Fruit fly (Drosophila melanogaster) whole organism, embryonic: ENCODE results near the gene Bug22.

Experiments
- Abd-B ChIP-seq: fragments of 200-800 bp; sonication (Bioruptor generic); optimal IDR thresholded peaks from 2 replicates; lab custom pipeline; 2018; ENCODE audit warnings: missing biosample characterization, mild to moderate bottlenecking, missing genetic modification characterization, moderate library complexity
- Awh ChIP-seq: fragments of 200-800 bp; sonication (Bioruptor generic); IDR thresholded peaks from 2 replicates; pipeline ENCODE4, ENCODE4 v1.3.6; 2022; ENCODE audit warnings: missing biosample characterization, missing genetic modification characterization
- C15 ChIP-seq: fragments of 200-800 bp; sonication (Bioruptor generic); IDR thresholded peaks from 3 replicates; pipeline ENCODE4 v1.3.6; 2022; ENCODE audit warnings: missing biosample characterization, missing genetic modification characterization
- CG12104 ChIP-seq: fragments of 200-800 bp; sonication (Bioruptor generic); optimal IDR thresholded peaks from 3 replicates; lab custom pipeline; 2016; ENCODE audit warnings: missing biosample characterization, missing genetic modification characterization
- CG12744 ChIP-seq: fragments of 200-800 bp; sonication (Bioruptor generic); optimal IDR thresholded peaks from 2 replicates; lab custom pipeline; 2016; ENCODE audit warnings: missing biosample characterization, missing genetic modification characterization
- CG13296 ChIP-seq: fragments of 200-800 bp; sonication (Bioruptor generic); optimal IDR thresholded peaks from 3 replicates; lab custom pipeline; 2018; ENCODE audit warnings: missing biosample characterization, mild to moderate bottlenecking, missing genetic modification characterization
- CG13624 ChIP-seq: fragments of 200-800 bp; sonication (Bioruptor generic); optimal IDR thresholded peaks from 2 replicates; lab custom pipeline; 2016; ENCODE audit warnings: missing biosample characterization, missing genetic modification characterization
- CG16815 ChIP-seq: fragments of 200-800 bp; sonication (Bioruptor generic); optimal IDR thresholded peaks from 3 replicates; lab custom pipeline; 2017; ENCODE audit warnings: missing biosample characterization, mild to moderate bottlenecking, missing genetic modification characterization
- CG3847 ChIP-seq: fragments of 200-800 bp; sonication (Bioruptor generic); IDR thresholded peaks from 2 replicates; pipeline ENCODE4 v1.3.6; 2022; ENCODE audit warnings: missing biosample characterization, missing genetic modification characterization
- CG4617 ChIP-seq: fragments of 200-800 bp; sonication (Bioruptor generic); optimal IDR thresholded peaks from 3 replicates; lab custom pipeline; 2016; ENCODE audit warnings: missing biosample characterization, missing genetic modification characterization, borderline replicate concordance
- CG4730 ChIP-seq: fragments of 200-800 bp; sonication (Bioruptor generic); IDR thresholded peaks from 2 replicates; pipeline ENCODE4 v1.3.6; 2022; ENCODE audit warnings: missing biosample characterization, missing genetic modification characterization
- CG6689 ChIP-seq: fragments of 200-800 bp; sonication (Bioruptor generic); IDR thresholded peaks from 2 replicates; pipeline ENCODE4 v1.3.6; 2022; ENCODE audit warnings: missing biosample characterization, missing genetic modification characterization
- CG6791 ChIP-seq: fragments of 200-800 bp; sonication (Bioruptor generic); IDR thresholded peaks from 3 replicates; pipeline ENCODE4 v1.3.6; 2022; ENCODE audit warnings: missing biosample characterization, missing genetic modification characterization; ENCODE audit not compliant: partially characterized antibody
- CG6813 ChIP-seq: fragments of 200-800 bp; sonication (Bioruptor generic); optimal IDR thresholded peaks from 2 replicates; lab custom pipeline; 2017; ENCODE audit warnings: missing biosample characterization, missing genetic modification characterization, mild to moderate bottlenecking, moderate library complexity, missing genetic modification reagents
- CG9727 ChIP-seq: fragments of 200-800 bp; sonication (Bioruptor generic); optimal IDR thresholded peaks from 3 replicates; lab custom pipeline; 2017; ENCODE audit warnings: missing biosample characterization, mild to moderate bottlenecking, missing genetic modification characterization
- Camta ChIP-seq: fragments of 200-800 bp; sonication (Bioruptor generic); optimal IDR thresholded peaks from 2 replicates; lab custom pipeline; 2016; ENCODE audit warnings: missing biosample characterization, missing genetic modification characterization
- CkIIα-i1 ChIP-seq: fragments of 200-800 bp; sonication (Bioruptor generic); IDR thresholded peaks from 2 replicates; pipeline ENCODE4 v1.3.6; 2022; ENCODE audit warnings: missing biosample characterization, missing genetic modification characterization
- Dad ChIP-seq: fragments of 200-800 bp; sonication (Bioruptor generic); optimal IDR thresholded peaks from 3 replicates; lab custom pipeline; 2016; ENCODE audit warnings: missing biosample characterization, missing genetic modification characterization
- Dbx ChIP-seq: fragments of 200-800 bp; sonication (Bioruptor generic); IDR thresholded peaks from 3 replicates; pipeline ENCODE4 v1.3.6; 2022; ENCODE audit warnings: missing biosample characterization, missing genetic modification characterization
- Dek ChIP-seq: fragments of 200-800 bp; sonication (Bioruptor generic); optimal IDR thresholded peaks from 3 replicates; lab custom pipeline; 2019; ENCODE audit warnings: missing biosample characterization, mild to moderate bottlenecking, missing genetic modification characterization, moderate library complexity
- Dfd ChIP-seq, 2 experiments: fragments of >200 bp; optimal IDR thresholded peaks; 2 replicates each; lab custom pipeline; 2017; ENCODE audit warnings: missing biosample characterization in 2 of 2, missing genetic modification characterization in 2 of 2
- Doc3 ChIP-seq: fragments of 200-800 bp; sonication (Bioruptor generic); IDR thresholded peaks from 3 replicates; pipeline ENCODE4 v1.3.6; 2022; ENCODE audit warnings: missing biosample characterization, missing genetic modification characterization; ENCODE audit not compliant: partially characterized antibody
- Eip74EF ChIP-seq, 2 experiments: fragments of 200-800 bp in 1 of 2; fragments of >200 bp in 1 of 2; sonication (Bioruptor generic) in 1 of 2; optimal IDR thresholded peaks; 2 replicates each; lab custom pipeline; 2017 to 2019; ENCODE audit warnings: missing biosample characterization in 2 of 2, missing genetic modification characterization in 2 of 2, mild to moderate bottlenecking in 1 of 2, moderate library complexity in 1 of 2
- Ets65A ChIP-seq: fragments of 200-800 bp; sonication (Bioruptor generic); peaks from one replicate; lab custom pipeline; 2016; ENCODE audit warnings: missing biosample characterization, missing genetic modification characterization
- HHEX ChIP-seq: fragments of 200-800 bp; sonication (Bioruptor generic); optimal IDR thresholded peaks from 3 replicates; lab custom pipeline; 2017; ENCODE audit warnings: missing biosample characterization, mild to moderate bottlenecking, missing genetic modification characterization, missing genetic modification reagents
- Mad ChIP-seq: fragments of 200-800 bp; sonication (Bioruptor generic); optimal IDR thresholded peaks from 2 replicates; lab custom pipeline; 2016; ENCODE audit warnings: missing biosample characterization, missing genetic modification characterization
- Max ChIP-seq: fragments of 200-800 bp; sonication (Bioruptor generic); optimal IDR thresholded peaks from 2 replicates; lab custom pipeline; 2016; ENCODE audit warnings: missing biosample characterization, mild to moderate bottlenecking, missing genetic modification characterization
- Mes4 ChIP-seq: fragments of 200-800 bp; sonication (Bioruptor generic); optimal IDR thresholded peaks from 2 replicates; lab custom pipeline; 2016; ENCODE audit warnings: missing biosample characterization, missing genetic modification characterization
- NC2β ChIP-seq: fragments of 200-800 bp; sonication (Bioruptor generic); optimal IDR thresholded peaks from 2 replicates; lab custom pipeline; 2016; ENCODE audit warnings: missing biosample characterization, missing genetic modification characterization
- Nf-YB ChIP-seq: fragments of 200-800 bp; sonication (Bioruptor generic); optimal IDR thresholded peaks from 3 replicates; lab custom pipeline; 2019; ENCODE audit warnings: missing biosample characterization, mild to moderate bottlenecking, missing genetic modification characterization, moderate library complexity
- Opbp ChIP-seq: fragments of 200-800 bp; sonication (Bioruptor generic); IDR thresholded peaks from 3 replicates; pipeline ENCODE4 v1.3.6; 2022; ENCODE audit warnings: missing biosample characterization, missing genetic modification characterization; ENCODE audit not compliant: partially characterized antibody
- Sry-β ChIP-seq: fragments of 200-800 bp; sonication (Bioruptor generic); optimal IDR thresholded peaks from 2 replicates; lab custom pipeline; 2018; ENCODE audit warnings: missing biosample characterization, mild to moderate bottlenecking, missing genetic modification characterization, moderate library complexity
- Tbp ChIP-seq: fragments of >200 bp; optimal IDR thresholded peaks from 2 replicates; lab custom pipeline; 2018; ENCODE audit warnings: missing biosample characterization, missing genetic modification characterization
- ab ChIP-seq: fragments of 200-800 bp; sonication (Bioruptor generic); optimal IDR thresholded peaks from 2 replicates; lab custom pipeline; 2016; ENCODE audit warnings: missing biosample characterization, missing genetic modification characterization
- abd-A ChIP-seq: fragments of 200-800 bp; sonication (Bioruptor generic); optimal IDR thresholded peaks from 3 replicates; lab custom pipeline; 2019; ENCODE audit warnings: missing biosample characterization, mild to moderate bottlenecking, missing genetic modification characterization, moderate library complexity
- bbx ChIP-seq: fragments of 200-800 bp; sonication (Bioruptor generic); IDR thresholded peaks from 2 replicates; pipeline ENCODE4 v1.3.6; 2022; ENCODE audit warnings: missing biosample characterization, missing genetic modification characterization; ENCODE audit not compliant: partially characterized antibody
- bsh ChIP-seq, 2 experiments: fragments of 200-800 bp; sonication (Bioruptor generic); optimal IDR thresholded peaks; 2 replicates each; lab custom pipeline; 2017 to 2018; ENCODE audit warnings: mild to moderate bottlenecking in 2 of 2, missing biosample characterization in 2 of 2, missing genetic modification characterization in 2 of 2, moderate library complexity in 1 of 2
- chinmo ChIP-seq: fragments of 200-800 bp; sonication (Bioruptor generic); IDR thresholded peaks from 4 replicates; pipeline ENCODE4 v1.3.6; 2022; ENCODE audit warnings: missing biosample characterization, missing genetic modification characterization; ENCODE audit not compliant: partially characterized antibody
- gfzf ChIP-seq: fragments of 200-800 bp; sonication (Bioruptor generic); optimal IDR thresholded peaks from 2 replicates; lab custom pipeline; 2016; ENCODE audit warnings: missing biosample characterization, mild to moderate bottlenecking, missing genetic modification characterization, moderate library complexity
- kah ChIP-seq: fragments of 200-800 bp; sonication (Bioruptor generic); optimal IDR thresholded peaks from 2 replicates; lab custom pipeline; 2018; ENCODE audit warnings: missing biosample characterization, mild to moderate bottlenecking, missing genetic modification characterization
- ken ChIP-seq: fragments of 200-800 bp; sonication (Bioruptor generic); IDR thresholded peaks from 3 replicates; pipeline ENCODE4 v1.3.6; 2022; ENCODE audit warnings: missing biosample characterization, missing genetic modification characterization
- lmd ChIP-seq: fragments of 200-800 bp; sonication (Bioruptor generic); IDR thresholded peaks from 2 replicates; pipeline ENCODE4 v1.3.6; 2022; ENCODE audit warnings: missing biosample characterization, missing genetic modification characterization
- mam ChIP-seq: fragments of 200-800 bp; sonication (Bioruptor generic); optimal IDR thresholded peaks from 3 replicates; lab custom pipeline; 2016; ENCODE audit warnings: missing biosample characterization, missing genetic modification characterization
- otp ChIP-seq: fragments of 200-800 bp; sonication (Bioruptor generic); IDR thresholded peaks from 3 replicates; pipeline ENCODE4, ENCODE4 v1.3.6; 2022; ENCODE audit warnings: missing biosample characterization, missing genetic modification characterization
- pros ChIP-seq: fragments of 200-800 bp; sonication (Bioruptor generic); optimal IDR thresholded peaks from 3 replicates; lab custom pipeline; 2019; ENCODE audit warnings: missing biosample characterization, mild to moderate bottlenecking, missing genetic modification characterization, moderate library complexity
- psq ChIP-seq: fragments of 200-800 bp; sonication (Bioruptor generic); optimal IDR thresholded peaks from 2 replicates; lab custom pipeline; 2017; ENCODE audit warnings: missing biosample characterization, missing genetic modification characterization
- sc ChIP-seq, 3 experiments: fragments of >200 bp in 2 of 3; fragments of 200-800 bp in 1 of 3; sonication (Bioruptor generic) in 1 of 3; optimal IDR thresholded peaks; 2 replicates in 2 of 3; 3 replicates in 1 of 3; lab custom pipeline; 2017; ENCODE audit warnings: mild to moderate bottlenecking in 1 of 3, missing biosample characterization in 1 of 3, missing genetic modification characterization in 1 of 3, missing genetic modification reagents in 1 of 3
- seq ChIP-seq: fragments of 200-800 bp; sonication (Bioruptor generic); IDR thresholded peaks from 2 replicates; pipeline ENCODE4 v1.3.6; 2022; ENCODE audit warnings: missing biosample characterization, missing genetic modification characterization
- sisA ChIP-seq: fragments of 200-800 bp; sonication (Bioruptor generic); IDR thresholded peaks from 2 replicates; pipeline ENCODE4 v1.3.6; 2022; ENCODE audit warnings: missing biosample characterization, missing genetic modification characterization
- wdn ChIP-seq: fragments of 200-800 bp; sonication (Bioruptor generic); IDR thresholded peaks from 2 replicates; pipeline ENCODE4 v1.3.6; 2022; ENCODE audit warnings: missing biosample characterization, missing genetic modification characterization

The Bug22 gene

DNA sequence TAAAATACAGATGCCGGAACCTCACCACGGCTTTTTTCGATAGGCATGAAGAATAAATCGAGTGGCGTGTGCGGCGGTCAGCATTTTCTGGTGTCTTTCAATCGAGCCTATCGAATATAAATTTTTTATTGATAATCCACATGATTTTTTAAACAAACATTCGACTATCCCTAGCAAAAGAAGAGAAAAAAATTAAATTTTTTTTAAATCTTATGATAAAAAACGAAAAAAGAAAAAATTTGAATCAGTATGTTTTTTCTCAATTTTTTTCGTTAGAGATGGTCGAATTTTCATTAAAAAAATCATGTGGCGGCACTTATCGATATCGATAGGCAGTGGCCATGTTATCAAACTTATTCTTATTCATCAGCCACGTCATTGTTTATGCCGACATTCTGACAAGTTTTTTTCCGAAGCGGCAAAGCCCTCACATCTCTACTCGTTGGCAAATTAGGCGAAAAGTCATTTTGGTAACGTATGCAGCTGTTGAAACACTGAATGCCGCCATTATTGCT, 4.1 kb downstream of the Bug22 start, which contains the start of the genes SmB and KdelR (continued):
- TF ChIP-seq kah (GFP tag; lab: Kevin White, UChicago) (no peak), Opbp (peak; percentile 64; the same call in 2 of the 3 replicates), Eip74EF (GFP tag; optimal IDR thresholded peaks at IDR 0.05; lab: Kevin White, UChicago) (no peak), wdn (GFP tag; lab: Robert Waterston, UW) (no peak), CG4730 (GFP tag; lab: Robert Waterston, UW) (no peak), Awh (GFP tag; lab: Robert Waterston, UW) (no peak), bsh (GFP tag; optimal IDR thresholded peaks at IDR 0.05; lab: Kevin White, UChicago) (peak in 1 of 2 experiments; percentile 1), CkIIα-i1 (GFP tag; lab: Robert Waterston, UW) (no peak), NC2β (GFP tag; lab: Kevin White, UChicago) (no peak), CG4617 (GFP tag; lab: Kevin White, UChicago) (peak; percentile 18), Camta (no peak), CG6813 (GFP tag; lab: Kevin White, UChicago) (no peak), Abd-B (GFP tag; lab: Kevin White, UChicago) (no peak), HHEX (GFP tag; lab: Kevin White, UChicago) (no peak), gfzf (peak; percentile 61), Mes4 (no peak), Dfd (GFP tag; optimal IDR thresholded peaks at IDR 0.05; lab: Kevin White, UChicago) (no peak), seq (GFP tag; lab: Robert Waterston, UW) (no peak), Doc3 (GFP tag; lab: Robert Waterston, UW) (peak; percentile 57; the same call in 1 of the 3 replicates), Tbp (no peak), abd-A (tag; lab: Kevin White, UChicago) (no peak), Max (GFP tag; lab: Kevin White, UChicago) (peak; percentile 64), sc (optimal IDR thresholded peaks at IDR 0.05; lab: Kevin White, UChicago) (no peak), sc (GFP tag; optimal IDR thresholded peaks at IDR 0.05; lab: Kevin White, UChicago) (no peak), chinmo (peak; percentile 61; the same call in 1 of the 4 replicates), CG13624 (GFP tag; lab: Kevin White, UChicago) (peak; percentile 33), Sry-β (no peak), CG16815 (GFP tag; lab: Kevin White, UChicago) (no peak), psq (GFP tag; lab: Kevin White, UChicago) (no peak), lmd (GFP tag; lab: Robert Waterston, UW) (no peak), Mad (no peak), ab (GFP tag; lab: Kevin White, UChicago) (no peak), mam (no peak), Ets65A (GFP tag; lab: Kevin White, UChicago) (no peak), bbx (GFP tag; lab: Robert Waterston, UW) (peak; percentile 66), CG6791 (GFP tag; lab: Robert Waterston, UW) (peak; percentile 77), ken (GFP tag; lab: Robert Waterston, UW) (no peak), CG13296 (GFP tag; lab: Kevin White, UChicago) (peak; percentile 17), Dbx (no peak), CG12104 (GFP tag; lab: Kevin White, UChicago) (no peak), pros (GFP tag; lab: Kevin White, UChicago) (no peak), CG12744 (GFP tag; lab: Kevin White, UChicago) (no peak), CG6689 (GFP tag; lab: Robert Waterston, UW) (no peak), otp (no peak), Dek (tag; lab: Kevin White, UChicago) (no peak), C15 (no peak), sisA (GFP tag; lab: Robert Waterston, UW) (no peak), CG9727 (peak; percentile 42), Nf-YB (no peak), Dad (peak; percentile 4), CG3847 (no peak)
